Worm (Caenorhabditis elegans) whole organism, late embryonic: Measurements from ENCODE around the gene sar-1.

ENCODE experiments used
- dmd-4 ChIP-seq: sonication (generic microtip); optimal IDR thresholded peaks from 2 replicates; lab custom pipeline; 2016; ENCODE audit warnings: borderline replicate concordance, missing genetic modification characterization, missing compliant biosample characterization
- hlh-13 ChIP-seq: fragments of 200-800 bp; sonication (Bioruptor generic); optimal IDR thresholded peaks from 2 replicates; lab custom pipeline; 2018; ENCODE audit warnings: mild to moderate bottlenecking, missing genetic modification characterization, missing compliant biosample characterization

ce11 chrIV:4545818-4546217 is 32.7 kb upstream of the sar-1 start, which contains the start of gene ZK185.5:
- TF ChIP-seq hlh-13 (GFP tag; lab: Kevin White, UChicago), result no peak
- no peak for TF ChIP-seq dmd-4 (tag; lab: Kevin White, UChicago)
